Fruit fly (Drosophila melanogaster): ENCODE data around the gene CG32485.

Gene CG32485

DNA sequence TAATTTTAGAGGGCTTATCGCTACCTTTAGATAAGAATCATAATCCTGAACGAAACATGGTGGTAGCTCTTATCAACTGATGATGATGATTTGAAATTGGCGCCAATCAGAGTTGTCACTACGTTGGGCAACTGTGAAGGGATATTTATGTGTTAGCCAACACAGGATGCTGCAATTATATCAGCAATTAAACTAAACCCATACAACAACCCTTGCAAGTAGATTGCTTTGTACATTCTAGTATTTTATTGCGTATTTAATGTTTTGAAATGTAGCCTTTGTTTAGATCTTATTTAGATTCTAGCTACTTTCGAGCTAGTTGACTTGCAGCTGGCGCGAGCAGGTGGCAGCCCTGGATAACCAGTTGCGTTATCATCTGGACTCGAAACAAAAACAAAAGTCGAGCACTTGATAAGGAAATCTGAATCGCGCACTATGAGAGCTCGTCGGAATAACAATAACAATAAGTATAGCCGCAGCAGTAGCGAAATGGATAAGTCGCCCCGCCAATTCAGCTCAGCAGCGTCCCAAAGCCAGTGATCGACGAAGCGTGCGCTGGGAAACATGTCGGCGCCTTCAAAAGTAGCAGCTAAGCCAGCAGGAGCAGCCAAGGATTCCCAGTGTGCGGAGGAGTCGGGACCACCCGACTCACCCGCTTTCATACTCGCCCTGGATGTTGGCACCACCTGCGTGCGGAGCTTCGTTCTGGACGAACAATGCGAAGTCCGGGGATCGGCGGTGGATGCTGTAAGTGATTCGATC lies 2.2 kb downstream of the CG32485 start, which contains the start of gene CG1271 (continued):
- TF ChIP-seq esg (GFP tag; conservative IDR thresholded peaks at IDR 0.05) (peak; percentile 45), az2 (GFP tag; optimal IDR thresholded peaks at IDR 0.05) (peak; percentile 41), Xrp1 (GFP tag; IDR thresholded peaks at IDR 0.05) (peak; percentile 63; the same call in 1 of the 2 replicates), MESR4 (GFP tag; optimal IDR thresholded peaks at IDR 0.05) (no peak), CG7987 (GFP tag; optimal IDR thresholded peaks at IDR 0.05) (peak; percentile 17), pzg (GFP tag; optimal IDR thresholded peaks at IDR 0.05) (peak; percentile 88), CG10274 (GFP tag; optimal IDR thresholded peaks at IDR 0.05) (peak; percentile 10), chn (GFP tag; optimal IDR thresholded peaks at IDR 0.05) (peak; percentile 53), CG12299 (tag; optimal IDR thresholded peaks at IDR 0.05) (peak; percentile 54), cwo (GFP tag; optimal IDR thresholded peaks at IDR 0.05) (peak; percentile 84), dmrt99B (tag; optimal IDR thresholded peaks at IDR 0.05) (peak; percentile 58), Sox102F (GFP tag; optimal IDR thresholded peaks at IDR 0.05) (no peak), CG11093 (GFP tag; IDR thresholded peaks at IDR 0.05) (no peak), HLHmδ (GFP tag; optimal IDR thresholded peaks at IDR 0.05) (no peak), CHES-1-like (GFP tag; optimal IDR thresholded peaks at IDR 0.05) (peak; percentile 71), wek (GFP tag; optimal IDR thresholded peaks at IDR 0.05) (no peak), CG6683 (GFP tag; optimal IDR thresholded peaks at IDR 0.05) (peak; percentile 26), Hr39 (optimal IDR thresholded peaks at IDR 0.05) (no peak), gcm2 (GFP tag; optimal IDR thresholded peaks at IDR 0.05) (peak; percentile 23), CG13894 (tag; optimal IDR thresholded peaks at IDR 0.05) (peak; percentile 70), BtbVII (GFP tag; optimal IDR thresholded peaks at IDR 0.05) (peak; percentile 32), cg (GFP tag; optimal IDR thresholded peaks at IDR 0.05) (no peak), CG6765 (GFP tag; optimal IDR thresholded peaks at IDR 0.05) (peak; percentile 17), Dad (GFP tag; optimal IDR thresholded peaks at IDR 0.05) (peak; percentile 83), CG18599 (GFP tag; optimal IDR thresholded peaks at IDR 0.05) (peak; percentile 88), CG11504 (tag; optimal IDR thresholded peaks at IDR 0.05) (no peak), Rx (GFP tag; IDR thresholded peaks at IDR 0.05) (peak; percentile 25; the same call in 1 of the 2 replicates), CG1602 (GFP tag; optimal IDR thresholded peaks at IDR 0.05) (peak; percentile 22), CG10462 (GFP tag; optimal IDR thresholded peaks at IDR 0.05) (no peak), CG6254 (GFP tag; optimal IDR thresholded peaks at IDR 0.05) (peak; percentile 9), CG11085 (GFP tag; IDR thresholded peaks at IDR 0.05) (no peak), insv (GFP tag; optimal IDR thresholded peaks at IDR 0.05) (peak in 1 of 2 experiments; percentile 21), phol (tag; optimal IDR thresholded peaks at IDR 0.05) (peak; percentile 80), CG10267 (tag; optimal IDR thresholded peaks at IDR 0.05) (peak; percentile 97), CG30431 (GFP tag; optimal IDR thresholded peaks at IDR 0.05) (no peak), fu2 (GFP tag; optimal IDR thresholded peaks at IDR 0.05) (peak; percentile 59), CG4424 (GFP tag; optimal IDR thresholded peaks at IDR 0.05) (peak; percentile 56), Neu2 (GFP tag; optimal IDR thresholded peaks at IDR 0.05; ENCODE audit: borderline replicate concordance) (peak; percentile 28), D19B (GFP tag; optimal IDR thresholded peaks at IDR 0.05) (peak; percentile 58), CG15011 (GFP tag; optimal IDR thresholded peaks at IDR 0.05) (peak; percentile 23), CG13287 (GFP tag; IDR thresholded peaks at IDR 0.05; ENCODE audit: partially characterized antibody) (peak; percentile 51; the same call in 1 of the 2 replicates), mirr (GFP tag; optimal IDR thresholded peaks at IDR 0.05) (peak; percentile 74), CG16863 (GFP tag; optimal IDR thresholded peaks at IDR 0.05) (peak; percentile 20), Oli (tag; optimal IDR thresholded peaks at IDR 0.05) (no peak), chif (GFP tag; optimal IDR thresholded peaks at IDR 0.05) (peak; percentile 37 to 45), Hr78 (GFP tag; optimal IDR thresholded peaks at IDR 0.05) (no peak), vfl (GFP tag; optimal IDR thresholded peaks at IDR 0.05) (peak; percentile 39), CG8388 (GFP tag; optimal IDR thresholded peaks at IDR 0.05) (no peak)

Measured in whole organism, embryonic.